Worm (Caenorhabditis elegans): ENCODE results near the gene ZK673.1.
"Not testable (repeated sequence)": the region's sequence is repeated elsewhere in the genome, so short reads cannot be mapped to it uniquely, and the experiment has no call there.

The ZK673.1 gene

ce11 chrII:10442846-10443245 lies at the start of gene ZK673.1:
ZK673.1 (plus strand) TSS chrII:10443146.
- TF ChIP-seq unc-62 (GFP tag; optimal IDR thresholded peaks at IDR 0.05): not testable (repeated sequence)

ce11 chrII:10393282-10394179 lies 49.4 kb upstream of the ZK673.1 start, which contains the start of gene gpd-1:
gpd-1 (plus strand) TSS chrII:10394129.
- TF ChIP-seq unc-62 (GFP tag; optimal IDR thresholded peaks at IDR 0.05): no peak

- no peak for TF ChIP-seq unc-62 (GFP tag; optimal IDR thresholded peaks at IDR 0.05)
Measured at ce11 chrII:10395303-10395757, 47.6 kb upstream of the ZK673.1 start, which contains the start of gene T09F3.4. T09F3.4 (plus strand) TSS chrII:10395707.

DNA sequence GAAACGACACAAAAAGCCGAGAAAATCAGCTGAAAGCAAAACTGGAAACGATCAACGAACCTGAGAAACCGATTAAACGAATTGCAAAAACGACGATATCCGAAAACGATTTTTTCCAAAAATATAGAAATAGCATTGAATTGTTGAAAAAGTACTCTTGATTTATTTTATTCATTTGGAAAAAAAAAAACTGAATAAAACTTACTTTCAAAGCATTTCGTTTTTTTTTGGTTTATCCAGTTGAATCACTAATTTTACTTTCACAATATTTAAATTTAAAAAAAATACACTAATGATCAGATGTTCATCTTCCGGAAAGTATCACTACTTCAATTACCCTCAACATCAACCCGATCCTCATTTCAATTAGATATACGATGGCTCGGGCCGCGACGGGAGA lies 46.4 kb upstream of the ZK673.1 start, which contains the start of gene T09F3.5:
T09F3.5 (plus strand) TSS at position 301 of the 400 bp plus-strand sequence.
- TF ChIP-seq unc-62 (GFP tag; optimal IDR thresholded peaks at IDR 0.05): no peak

DNA sequence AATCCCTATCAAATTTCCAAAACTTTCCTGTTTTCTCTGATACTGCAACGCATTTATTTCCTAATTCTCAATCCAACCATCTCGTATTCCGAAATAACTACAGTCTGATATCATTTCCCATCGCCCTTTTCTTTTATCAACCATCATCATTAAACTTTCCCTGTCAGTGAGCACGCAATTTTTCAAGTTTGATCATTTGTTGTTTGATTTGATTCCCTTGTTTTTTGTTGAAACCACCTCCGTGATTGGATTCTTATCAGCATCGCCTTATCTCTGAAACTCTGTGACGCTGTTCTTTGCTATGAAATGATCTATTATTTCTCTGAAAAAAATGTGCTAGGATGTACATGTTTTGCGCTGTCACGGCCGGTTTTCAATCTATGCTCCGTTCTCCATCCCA lies 40.0 kb upstream of the ZK673.1 start:
- TF ChIP-seq unc-62 (GFP tag; optimal IDR thresholded peaks at IDR 0.05): no peak

DNA sequence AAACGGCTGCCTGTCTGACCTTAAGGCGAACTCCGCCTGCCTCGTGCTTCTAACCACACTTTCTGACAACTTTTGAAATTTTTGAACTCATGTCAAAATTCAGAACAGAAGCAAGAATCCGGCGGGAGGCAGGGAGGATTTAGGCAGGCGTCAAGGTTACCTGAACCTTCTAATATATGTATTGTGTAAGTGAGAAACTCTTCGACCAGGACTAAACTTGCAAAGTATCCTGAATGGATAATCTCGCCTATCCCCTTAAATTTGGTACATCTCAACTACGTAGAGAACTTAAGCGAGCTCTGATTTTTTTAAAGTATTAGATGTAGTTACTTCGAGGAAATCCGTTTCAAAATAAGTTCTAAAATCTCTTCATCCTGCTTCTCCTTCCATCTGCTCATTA lies 32.0 kb upstream of the ZK673.1 start, which contains the start of gene E04D5.5:
E04D5.5 (plus strand) TSS at position 301 of the 400 bp plus-strand sequence.
- no peak for TF ChIP-seq unc-62 (GFP tag; optimal IDR thresholded peaks at IDR 0.05)

DNA sequence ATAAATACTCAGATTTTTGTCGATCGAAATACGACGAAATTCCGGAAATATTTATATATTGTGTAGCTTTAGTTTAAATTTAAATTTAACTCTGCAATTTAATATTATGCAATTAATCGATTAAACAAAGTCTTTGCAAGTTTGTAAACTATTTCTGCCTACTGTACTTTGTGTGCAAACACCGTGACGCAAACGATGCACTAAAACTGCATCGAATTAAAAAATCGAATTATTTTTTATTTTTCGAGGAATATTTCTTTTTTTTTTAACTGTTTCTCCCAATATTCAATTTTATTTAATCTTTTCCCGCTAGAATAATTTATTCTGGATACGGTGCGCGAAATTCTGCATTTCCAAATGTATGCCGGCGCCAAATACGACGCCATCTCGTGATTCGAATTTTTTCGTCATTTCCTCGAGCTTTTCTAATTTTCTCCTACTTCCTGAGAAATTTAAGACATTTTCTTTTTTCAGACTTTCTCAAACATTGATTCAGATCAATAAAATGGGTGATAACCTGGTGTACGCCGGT lies 26.5 kb upstream of the ZK673.1 start, which contains the start of gene eif-2A:
eif-2A (plus strand) TSS at position 469 of the 532 bp plus-strand sequence.
- TF ChIP-seq unc-62 (GFP tag; optimal IDR thresholded peaks at IDR 0.05): no peak

- TF ChIP-seq unc-62 (GFP tag; optimal IDR thresholded peaks at IDR 0.05): no peak
Measured at ce11 chrII:10421941-10422340, 21.0 kb upstream of the ZK673.1 start, which contains the start of gene frpr-21. frpr-21 (minus strand) TSS chrII:10422041.

DNA sequence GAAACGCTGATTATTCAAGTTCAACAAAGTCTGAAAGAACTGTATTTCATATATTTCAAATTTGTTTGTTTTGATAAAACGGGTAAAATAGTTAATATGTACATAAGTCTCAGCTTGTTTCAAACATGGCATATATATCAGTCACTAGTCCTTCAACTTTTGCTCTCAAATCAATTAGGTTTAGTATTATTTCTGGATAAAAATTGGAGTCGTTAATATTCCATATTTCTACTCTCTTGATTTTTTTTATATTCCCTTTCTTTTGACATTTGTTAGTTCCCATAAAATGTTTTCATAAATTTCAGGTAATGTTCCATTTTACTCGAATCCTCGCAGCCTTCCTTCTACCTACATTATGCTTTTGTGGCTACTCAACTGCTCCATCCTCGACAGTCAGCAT lies 7.1 kb upstream of the ZK673.1 start, which contains the start of gene cut-4:
cut-4 (plus strand) TSS at position 301 of the 400 bp plus-strand sequence.
- TF ChIP-seq unc-62 (GFP tag; optimal IDR thresholded peaks at IDR 0.05): no peak

DNA sequence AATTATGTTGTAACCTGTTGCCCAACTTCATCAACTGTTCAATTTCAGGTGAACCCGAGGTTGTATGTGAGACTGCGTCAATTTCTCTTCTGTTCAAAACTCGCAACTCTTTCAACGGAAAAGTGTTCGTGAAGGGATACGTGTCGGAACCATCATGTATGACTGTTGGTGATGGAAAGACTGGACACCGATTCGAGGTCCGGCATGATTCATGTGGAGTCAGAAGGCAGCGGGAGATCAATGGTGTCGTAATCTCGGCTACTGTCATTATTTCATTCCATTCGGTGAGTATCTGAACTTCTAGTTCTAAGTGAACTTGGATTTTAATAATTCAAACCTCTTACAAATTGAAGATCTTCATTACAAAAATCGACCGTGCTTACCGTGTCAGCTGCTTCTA lies 5.1 kb upstream of the ZK673.1 start:
- TF ChIP-seq unc-62 (GFP tag; optimal IDR thresholded peaks at IDR 0.05): no peak

DNA sequence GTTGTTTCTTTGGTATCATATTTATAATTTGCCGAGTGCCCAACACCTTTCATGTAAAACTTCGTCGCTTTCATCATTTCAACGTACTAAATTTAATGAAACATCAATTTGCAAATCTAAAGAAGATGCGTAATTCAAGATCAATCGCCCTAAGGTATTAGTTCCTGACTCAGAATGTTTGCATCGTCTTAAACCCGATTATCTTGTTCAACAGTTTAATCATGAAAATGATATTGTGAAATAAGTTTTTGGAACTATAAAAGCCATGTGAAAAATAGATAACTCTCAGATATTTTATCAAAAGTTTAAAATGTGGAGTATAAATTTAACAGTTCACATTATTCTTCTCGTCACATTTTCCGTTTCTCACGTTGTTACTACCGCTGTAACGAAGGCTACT lies 3.0 kb upstream of the ZK673.1 start, which contains the start of gene E04D5.4:
E04D5.4 (plus strand) TSS at position 301 of the 400 bp plus-strand sequence.
- no peak for TF ChIP-seq unc-62 (GFP tag; optimal IDR thresholded peaks at IDR 0.05)

DNA sequence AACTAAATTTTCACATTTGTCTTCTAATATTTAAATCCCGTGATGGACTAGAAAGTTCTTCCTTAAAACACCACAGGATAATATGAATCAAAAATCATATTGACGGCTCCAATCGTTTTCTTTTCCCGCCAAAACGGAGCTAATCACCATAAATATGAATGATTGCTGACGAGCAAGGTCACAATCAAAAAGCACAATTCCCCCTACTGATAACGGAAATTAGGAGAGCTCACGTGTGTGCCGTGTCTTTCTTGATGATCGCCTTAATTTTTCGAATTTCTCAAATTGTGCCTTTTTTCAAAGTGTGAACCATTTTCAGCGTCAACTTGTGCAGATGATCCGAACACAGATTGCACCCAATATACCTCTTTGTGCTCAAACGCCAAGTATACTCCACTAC lies 952 bp downstream of the ZK673.1 start:
- no peak for TF ChIP-seq unc-62 (GFP tag; optimal IDR thresholded peaks at IDR 0.05)

- no peak for TF ChIP-seq unc-62 (GFP tag; optimal IDR thresholded peaks at IDR 0.05)
Measured at ce11 chrII:10444971-10445707, 2.2 kb downstream of the ZK673.1 start.

ce11 chrII:10445738-10446137 lies 2.8 kb downstream of the ZK673.1 start:
- TF ChIP-seq unc-62 (GFP tag; optimal IDR thresholded peaks at IDR 0.05): no peak

DNA sequence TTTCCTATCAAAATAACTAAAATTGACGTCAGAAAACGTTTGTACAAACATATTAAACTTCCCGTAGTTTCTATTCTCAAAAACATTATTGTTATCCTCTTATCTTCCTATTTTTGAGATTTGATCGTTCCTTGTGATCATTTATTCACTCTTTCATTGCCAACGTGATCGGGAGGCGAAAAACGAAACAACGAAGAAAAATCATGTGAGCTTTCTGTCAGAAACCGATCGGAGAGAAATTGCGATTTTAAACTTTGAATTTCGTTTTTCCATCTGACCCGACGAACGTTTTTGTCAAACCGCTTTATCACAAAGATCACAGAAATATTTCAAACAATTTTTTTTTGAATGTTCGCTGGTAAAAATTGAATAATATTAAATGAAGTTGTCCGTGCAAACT lies 3.4 kb downstream of the ZK673.1 start:
- no peak for TF ChIP-seq unc-62 (GFP tag; optimal IDR thresholded peaks at IDR 0.05)

- no peak for TF ChIP-seq unc-62 (GFP tag; optimal IDR thresholded peaks at IDR 0.05)
Measured at ce11 chrII:10446814-10447213, 3.9 kb downstream of the ZK673.1 start.

Data from whole organism, dauer.